Fruit fly (Drosophila melanogaster) whole organism, prepupa: ENCODE data around the gene CG14840.

Experiments used
- Blimp-1 ChIP-seq: fragments of 200-800 bp; sonication (Bioruptor generic); optimal IDR thresholded peaks from 3 replicates; lab custom pipeline; 2017; ENCODE audit warnings: missing biosample characterization, missing genetic modification characterization, mild to moderate bottlenecking, moderate library complexity, missing genetic modification reagents
- CG10631 ChIP-seq: fragments of 200-800 bp; sonication (Bioruptor generic); optimal IDR thresholded peaks from 2 replicates; lab custom pipeline; 2016; ENCODE audit warnings: missing biosample characterization, missing genetic modification characterization
- CG11294 ChIP-seq: fragments of 200-800 bp; sonication (Bioruptor generic); IDR thresholded peaks from 2 replicates; pipeline ENCODE4 v1.3.6; 2022; ENCODE audit warnings: missing biosample characterization, missing genetic modification characterization
- CG11762 ChIP-seq: fragments of 200-800 bp; sonication (Bioruptor generic); optimal IDR thresholded peaks from 3 replicates; lab custom pipeline; 2016; ENCODE audit warnings: missing biosample characterization, missing genetic modification characterization; ENCODE audit not compliant: insufficient read depth
- CG11902 ChIP-seq: fragments of 200-800 bp; sonication (Bioruptor generic); optimal IDR thresholded peaks from 3 replicates; lab custom pipeline; 2016; ENCODE audit warnings: missing biosample characterization, missing genetic modification characterization
- CG15336 ChIP-seq: fragments of 200-800 bp; sonication (Bioruptor generic); IDR thresholded peaks from 2 replicates; pipeline ENCODE4 v1.3.6; 2022; ENCODE audit warnings: missing biosample characterization, missing genetic modification characterization
- CG1621 ChIP-seq: fragments of 200-800 bp; sonication (Bioruptor generic); optimal IDR thresholded peaks from 3 replicates; lab custom pipeline; 2018; ENCODE audit warnings: missing biosample characterization, mild to moderate bottlenecking, missing genetic modification characterization
- CG16779 ChIP-seq: fragments of 200-800 bp; sonication (Bioruptor generic); optimal IDR thresholded peaks from 3 replicates; lab custom pipeline; 2017; ENCODE audit warnings: missing biosample characterization, mild to moderate bottlenecking, missing genetic modification characterization
- CG31627 ChIP-seq: fragments of 200-800 bp; sonication (Bioruptor generic); optimal IDR thresholded peaks from 3 replicates; lab custom pipeline; 2016; ENCODE audit warnings: missing biosample characterization, missing genetic modification characterization
- CG32006 ChIP-seq: fragments of 200-800 bp; sonication (Bioruptor generic); optimal IDR thresholded peaks from 3 replicates; lab custom pipeline; 2017; ENCODE audit warnings: missing biosample characterization, mild to moderate bottlenecking, missing genetic modification characterization
- CG3919 ChIP-seq: fragments of 200-800 bp; sonication (Bioruptor generic); optimal IDR thresholded peaks from 3 replicates; lab custom pipeline; 2016; ENCODE audit warnings: missing biosample characterization, missing genetic modification characterization
- CG4318 ChIP-seq: fragments of 200-800 bp; sonication (Bioruptor generic); optimal IDR thresholded peaks from 3 replicates; lab custom pipeline; 2017; ENCODE audit warnings: missing biosample characterization, mild to moderate bottlenecking, missing genetic modification characterization
- CG6163 ChIP-seq: fragments of 200-800 bp; sonication (Bioruptor generic); IDR thresholded peaks from 3 replicates; pipeline ENCODE4 v1.3.6; 2022; ENCODE audit warnings: missing biosample characterization, missing genetic modification characterization
- CG6276 ChIP-seq: fragments of 200-800 bp; sonication (Bioruptor generic); optimal IDR thresholded peaks from 2 replicates; lab custom pipeline; 2017; ENCODE audit warnings: missing biosample characterization, mild to moderate bottlenecking, missing genetic modification characterization
- CG6792 ChIP-seq: fragments of 200-800 bp; sonication (Bioruptor generic); optimal IDR thresholded peaks from 3 replicates; lab custom pipeline; 2016; ENCODE audit warnings: missing biosample characterization, missing genetic modification characterization
- CG6808 ChIP-seq: fragments of 200-800 bp; sonication (Bioruptor generic); optimal IDR thresholded peaks from 3 replicates; lab custom pipeline; 2017; ENCODE audit warnings: missing biosample characterization, missing genetic modification characterization, mild to moderate bottlenecking, moderate library complexity, missing genetic modification reagents
- CG6854 ChIP-seq: fragments of 200-800 bp; sonication (Bioruptor generic); optimal IDR thresholded peaks from 2 replicates; lab custom pipeline; 2017; ENCODE audit warnings: missing biosample characterization, mild to moderate bottlenecking, missing genetic modification characterization
- CG8319 ChIP-seq: fragments of 200-800 bp; sonication (Bioruptor generic); optimal IDR thresholded peaks from 3 replicates; lab custom pipeline; 2016; ENCODE audit warnings: missing biosample characterization, missing genetic modification characterization
- CG8632 ChIP-seq: fragments of 200-800 bp; sonication (Bioruptor generic); optimal IDR thresholded peaks from 3 replicates; lab custom pipeline; 2016; ENCODE audit warnings: missing biosample characterization, missing genetic modification characterization
- Eip75B ChIP-seq: fragments of 200-800 bp; sonication (Bioruptor generic); optimal IDR thresholded peaks from 3 replicates; lab custom pipeline; 2016; ENCODE audit warnings: missing biosample characterization, missing genetic modification characterization
- Eip78C ChIP-seq: fragments of 200-800 bp; sonication (Bioruptor generic); peaks from one replicate; lab custom pipeline; 2016; ENCODE audit warnings: missing biosample characterization, missing genetic modification characterization
- Ets21C ChIP-seq: fragments of 200-800 bp; sonication (Bioruptor generic); optimal IDR thresholded peaks from 3 replicates; lab custom pipeline; 2016; ENCODE audit warnings: missing biosample characterization, missing genetic modification characterization
- Ets96B ChIP-seq: fragments of 200-800 bp; optimal IDR thresholded peaks from 2 replicates; lab custom pipeline; 2019; ENCODE audit warnings: missing biosample characterization, mild to moderate bottlenecking, missing genetic modification characterization, moderate library complexity
- Gug ChIP-seq: fragments of 200-800 bp; sonication (Bioruptor generic); IDR thresholded peaks from 2 replicates; pipeline ENCODE4 v1.3.6; 2022; ENCODE audit warnings: missing biosample characterization, missing genetic modification characterization
- Hr4 ChIP-seq: fragments of 200-800 bp; sonication (Bioruptor generic); optimal IDR thresholded peaks from 3 replicates; lab custom pipeline; 2016; ENCODE audit warnings: missing biosample characterization, missing genetic modification characterization
- Met ChIP-seq: fragments of 200-800 bp; sonication (Bioruptor generic); optimal IDR thresholded peaks from 3 replicates; lab custom pipeline; 2016; ENCODE audit warnings: missing biosample characterization, missing genetic modification characterization
- OdsH ChIP-seq: fragments of 200-800 bp; sonication (Bioruptor generic); optimal IDR thresholded peaks from 3 replicates; lab custom pipeline; 2016; ENCODE audit warnings: missing biosample characterization, missing genetic modification characterization
- Smox ChIP-seq: fragments of 200-800 bp; sonication (Bioruptor generic); optimal IDR thresholded peaks from 3 replicates; lab custom pipeline; 2016; ENCODE audit warnings: missing biosample characterization, missing genetic modification characterization
- Sox14 ChIP-seq: fragments of 200-800 bp; sonication (Bioruptor generic); optimal IDR thresholded peaks from 3 replicates; lab custom pipeline; 2016; ENCODE audit warnings: missing biosample characterization, missing genetic modification characterization
- Sox15 ChIP-seq: fragments of 200-800 bp; sonication (Bioruptor generic); optimal IDR thresholded peaks from 3 replicates; lab custom pipeline; 2016; ENCODE audit warnings: missing biosample characterization, missing genetic modification characterization
- achi ChIP-seq: fragments of 200-800 bp; sonication (Bioruptor generic); optimal IDR thresholded peaks from 3 replicates; lab custom pipeline; 2016; ENCODE audit warnings: missing biosample characterization, missing genetic modification characterization
- acj6 ChIP-seq: fragments of 200-800 bp; sonication (Bioruptor generic); optimal IDR thresholded peaks from 3 replicates; lab custom pipeline; 2016; ENCODE audit warnings: missing biosample characterization, missing genetic modification characterization
- cyc ChIP-seq: fragments of 200-800 bp; sonication (Bioruptor generic); optimal IDR thresholded peaks from 3 replicates; lab custom pipeline; 2016; ENCODE audit warnings: missing biosample characterization, missing genetic modification characterization
- dac ChIP-seq: fragments of 200-800 bp; sonication (Bioruptor generic); optimal IDR thresholded peaks from 2 replicates; lab custom pipeline; 2017; ENCODE audit warnings: missing biosample characterization, mild to moderate bottlenecking, missing genetic modification characterization
- eg ChIP-seq: fragments of 200-800 bp; sonication (Bioruptor generic); IDR thresholded peaks from 3 replicates; pipeline ENCODE4 v1.3.6; 2022; ENCODE audit warnings: missing biosample characterization, missing genetic modification characterization
- esn ChIP-seq: fragments of 200-800 bp; sonication (Bioruptor generic); optimal IDR thresholded peaks from 2 replicates; lab custom pipeline; 2016; ENCODE audit warnings: missing biosample characterization, mild to moderate bottlenecking, missing genetic modification characterization, moderate library complexity
- fd59A ChIP-seq: fragments of 200-800 bp; sonication (Bioruptor generic); optimal IDR thresholded peaks from 2 replicates; lab custom pipeline; 2017; ENCODE audit warnings: missing biosample characterization, mild to moderate bottlenecking, missing genetic modification characterization, missing genetic modification reagents
- lz ChIP-seq: fragments of 200-800 bp; sonication (Bioruptor generic); optimal IDR thresholded peaks from 3 replicates; lab custom pipeline; 2016; ENCODE audit warnings: missing biosample characterization, missing genetic modification characterization
- net ChIP-seq: fragments of 200-800 bp; sonication (Bioruptor generic); optimal IDR thresholded peaks from 3 replicates; lab custom pipeline; 2016; ENCODE audit warnings: missing biosample characterization, missing genetic modification characterization
- salr ChIP-seq, 2 experiments: fragments of 200-800 bp; sonication (Bioruptor generic); optimal IDR thresholded peaks; 3 replicates each; lab custom pipeline; 2016 to 2018; ENCODE audit warnings: missing biosample characterization in 2 of 2, missing genetic modification characterization in 2 of 2, mild to moderate bottlenecking in 1 of 2
- spab ChIP-seq: fragments of 200-800 bp; sonication (Bioruptor generic); optimal IDR thresholded peaks from 2 replicates; lab custom pipeline; 2017; ENCODE audit warnings: missing biosample characterization, mild to moderate bottlenecking, missing genetic modification characterization, missing genetic modification reagents
- ss ChIP-seq, 2 experiments: fragments of 200-800 bp; sonication (Bioruptor generic); optimal IDR thresholded peaks; 2 replicates in 1 of 2; 3 replicates in 1 of 2; lab custom pipeline; 2017 to 2018; ENCODE audit warnings: mild to moderate bottlenecking in 2 of 2, missing biosample characterization in 2 of 2, missing genetic modification characterization in 2 of 2, moderate library complexity in 1 of 2
- svp ChIP-seq: fragments of 200-800 bp; sonication (Bioruptor generic); peaks from one replicate; lab custom pipeline; 2016; ENCODE audit warnings: missing biosample characterization, missing genetic modification characterization
- topi ChIP-seq: fragments of 200-800 bp; sonication (Bioruptor generic); optimal IDR thresholded peaks from 3 replicates; lab custom pipeline; 2016; ENCODE audit warnings: missing biosample characterization, missing genetic modification characterization
- vri ChIP-seq: fragments of 200-800 bp; sonication (Bioruptor generic); optimal IDR thresholded peaks from 3 replicates; lab custom pipeline; 2016; ENCODE audit warnings: missing biosample characterization, mild to moderate bottlenecking, missing genetic modification characterization

CG14840 gene

dm6 chr3R:14261113-14261512 is at the start of gene CG14840:
CG14840 (minus strand) TSS chr3R:14261213.
- TF ChIP-seq Smox (GFP tag; lab: Kevin White, UChicago) (no peak), esn (GFP tag; lab: Kevin White, UChicago) (no peak), ss (GFP tag; optimal IDR thresholded peaks at IDR 0.05; lab: Kevin White, UChicago) (no peak), Blimp-1 (GFP tag; lab: Kevin White, UChicago) (no peak), CG8632 (GFP tag; lab: Kevin White, UChicago) (no peak), Sox14 (GFP tag; lab: Kevin White, UChicago) (no peak), spab (GFP tag; lab: Kevin White, UChicago) (no peak), CG6808 (GFP tag; lab: Kevin White, UChicago) (no peak), Hr4 (GFP tag; lab: Kevin White, UChicago) (no peak), vri (GFP tag; lab: Kevin White, UChicago) (no peak)
- TF ChIP-seq, all 60 proteins: peak for 0

- no peak for TF ChIP-seq CG16779 (tag; lab: Kevin White, UChicago)
- TF ChIP-seq CG6854 (GFP tag; lab: Kevin White, UChicago) = no peak
- no peak for TF ChIP-seq achi (GFP tag; lab: Kevin White, UChicago)
- no peak for TF ChIP-seq CG6163 (GFP tag; lab: Robert Waterston, UW)
- no peak for TF ChIP-seq OdsH (GFP tag; lab: Kevin White, UChicago)
- no peak for TF ChIP-seq salr (GFP tag; optimal IDR thresholded peaks at IDR 0.05; lab: Kevin White, UChicago)
- no peak for TF ChIP-seq Sox14 (GFP tag; lab: Kevin White, UChicago)
- no peak for TF ChIP-seq Sox15 (GFP tag; lab: Kevin White, UChicago)
- TF ChIP-seq cyc (GFP tag; lab: Kevin White, UChicago) = no peak
- no peak for TF ChIP-seq CG8319 (GFP tag; lab: Kevin White, UChicago)
- no peak for TF ChIP-seq CG10631
- no peak for TF ChIP-seq fd59A
- no peak for TF ChIP-seq Ets96B (tag; lab: Kevin White, UChicago)
- no peak for TF ChIP-seq topi (GFP tag; lab: Kevin White, UChicago)
- TF ChIP-seq CG1621 (tag; lab: Kevin White, UChicago) = no peak
- no peak for TF ChIP-seq CG8632 (GFP tag; lab: Kevin White, UChicago)
- TF ChIP-seq CG6792 (GFP tag; lab: Kevin White, UChicago) = no peak
- no peak for TF ChIP-seq esn (GFP tag; lab: Kevin White, UChicago)
Observed at dm6 chr3R:14310062-14310461, 49.0 kb upstream of the CG14840 start, which contains the start of gene CG31321. CG31321 (plus strand) TSS chr3R:14310362.

dm6 chr3R:14308801-14309217 is 47.8 kb upstream of the CG14840 start, which contains the start of gene Polr2I:
Polr2I (plus strand) TSS chr3R:14309089.
- peak; percentile 37 for TF ChIP-seq cyc (GFP tag; lab: Kevin White, UChicago)
- TF ChIP-seq Sox14 (GFP tag; lab: Kevin White, UChicago) = peak; percentile 62
- no peak for TF ChIP-seq Blimp-1 (GFP tag; lab: Kevin White, UChicago)
- TF ChIP-seq Met (GFP tag; lab: Kevin White, UChicago) = no peak
- no peak for TF ChIP-seq CG32006
- peak; percentile 10; the same call in 1 of the 2 replicates for TF ChIP-seq CG15336
- peak; percentile 27 for TF ChIP-seq CG31627 (GFP tag; lab: Kevin White, UChicago)
- no peak for TF ChIP-seq CG11902 (GFP tag; lab: Kevin White, UChicago)
- no peak for TF ChIP-seq CG6808 (GFP tag; lab: Kevin White, UChicago)
- peak; percentile 7 for TF ChIP-seq topi (GFP tag; lab: Kevin White, UChicago)
- no peak for TF ChIP-seq CG6854 (GFP tag; lab: Kevin White, UChicago)
- peak; percentile 58 for TF ChIP-seq Eip78C
- TF ChIP-seq dac (GFP tag; lab: Kevin White, UChicago) = no peak
- TF ChIP-seq eg (GFP tag; lab: Robert Waterston, UW) = peak; percentile 32; the same call in 1 of the 3 replicates
- TF ChIP-seq net (GFP tag; lab: Kevin White, UChicago) = no peak
- no peak for TF ChIP-seq OdsH (GFP tag; lab: Kevin White, UChicago)
- no peak for TF ChIP-seq CG16779 (tag; lab: Kevin White, UChicago)
- no peak for TF ChIP-seq CG11294
- TF ChIP-seq Ets21C = no peak
- no peak for TF ChIP-seq Smox (GFP tag; lab: Kevin White, UChicago)
- peak; percentile 12 for TF ChIP-seq fd59A
- no peak for TF ChIP-seq CG6276
- peak; percentile 26 for TF ChIP-seq CG8632 (GFP tag; lab: Kevin White, UChicago)
- TF ChIP-seq Gug = 0 out of 2 replicates have a peak, but pooled peaks have one; percentile 30
- no peak for TF ChIP-seq CG11762 (GFP tag; lab: Kevin White, UChicago)
- TF ChIP-seq CG4318 = no peak
- TF ChIP-seq svp (GFP tag; lab: Kevin White, UChicago) = no peak
- TF ChIP-seq Ets96B (tag; lab: Kevin White, UChicago) = peak; percentile 45
- no peak for TF ChIP-seq CG1621 (tag; lab: Kevin White, UChicago)
- TF ChIP-seq CG3919 (GFP tag; lab: Kevin White, UChicago) = no peak
- TF ChIP-seq Eip75B = no peak
- TF ChIP-seq lz (GFP tag; lab: Kevin White, UChicago) = peak; percentile 33
- no peak for TF ChIP-seq acj6 (GFP tag; lab: Kevin White, UChicago)
